Worm (Caenorhabditis elegans): ENCODE results near the gene Y67A10A.7.
"Not testable (repeated sequence)": the region's sequence is repeated elsewhere in the genome, so short reads cannot be mapped to it uniquely, and the experiment has no call there.

- not testable (repeated sequence) for TF ChIP-seq ets-7 (tag; optimal IDR thresholded peaks at IDR 0.05); ama-1 (optimal IDR thresholded peaks at IDR 0.05); flt-1 (GFP tag; IDR thresholded peaks at IDR 0.05); tra-4 (tag; optimal IDR thresholded peaks at IDR 0.05); sea-1 (GFP tag; conservative IDR thresholded peaks at IDR 0.05); ceh-13 (GFP tag; optimal IDR thresholded peaks at IDR 0.05); tbx-11 (GFP tag; IDR thresholded peaks at IDR 0.05); aly-1 (tag; optimal IDR thresholded peaks at IDR 0.05); hmbx-1 (tag; optimal IDR thresholded peaks at IDR 0.05); scrt-1 (GFP tag; IDR thresholded peaks at IDR 0.05)
These were observed 53.5 kb downstream of the Y67A10A.7 start, which contains the start of gene F55B11.5 for ce11 chrIV:14427395-14427794.
